Fruit fly (Drosophila melanogaster) whole organism, embryonic: ENCODE measurements around the gene Prx2.

Experiments
- Bdp1 ChIP-seq: fragments of 200-800 bp; sonication (Bioruptor generic); optimal IDR thresholded peaks from 3 replicates; lab custom pipeline; 2016; ENCODE audit warnings: missing biosample characterization, missing genetic modification characterization
- CG10431 ChIP-seq: fragments of 200-800 bp; sonication (Bioruptor generic); optimal IDR thresholded peaks from 3 replicates; lab custom pipeline; 2018; ENCODE audit warnings: missing biosample characterization, mild to moderate bottlenecking, missing genetic modification characterization
- CG10462 ChIP-seq: fragments of 200-800 bp; sonication (Bioruptor generic); optimal IDR thresholded peaks from 2 replicates; lab custom pipeline; 2016; ENCODE audit warnings: missing biosample characterization, missing genetic modification characterization
- CG11456 ChIP-seq: fragments of 200-800 bp; sonication (Bioruptor generic); IDR thresholded peaks from 3 replicates; pipeline ENCODE4 v1.3.6; 2022; ENCODE audit warnings: missing biosample characterization, missing genetic modification characterization
- CG11695 ChIP-seq: fragments of 200-800 bp; sonication (Bioruptor generic); IDR thresholded peaks from 3 replicates; pipeline ENCODE4 v1.3.6; 2022; ENCODE audit warnings: missing biosample characterization, missing genetic modification characterization
- CG1529 ChIP-seq: fragments of 200-800 bp; sonication (Bioruptor generic); optimal IDR thresholded peaks from 3 replicates; lab custom pipeline; 2018; ENCODE audit warnings: missing biosample characterization, missing genetic modification characterization
- CG16779 ChIP-seq: fragments of 200-800 bp; sonication (Bioruptor generic); IDR thresholded peaks from 2 replicates; pipeline ENCODE4 v1.3.6; 2022; ENCODE audit warnings: missing biosample characterization, missing genetic modification characterization
- CG17612 ChIP-seq: fragments of 200-800 bp; sonication (Bioruptor generic); IDR thresholded peaks from 2 replicates; pipeline ENCODE4 v1.3.6; 2022; ENCODE audit warnings: missing biosample characterization, missing genetic modification characterization
- CG17829 ChIP-seq: fragments of 200-800 bp; optimal IDR thresholded peaks from 2 replicates; lab custom pipeline; 2019; ENCODE audit warnings: missing biosample characterization, mild to moderate bottlenecking, missing genetic modification characterization, moderate library complexity
- CG1792 ChIP-seq: fragments of 200-800 bp; sonication (Bioruptor generic); optimal IDR thresholded peaks from 2 replicates; lab custom pipeline; 2016; ENCODE audit warnings: missing biosample characterization, missing genetic modification characterization
- CG18764 ChIP-seq: fragments of 200-800 bp; sonication (Bioruptor generic); optimal IDR thresholded peaks from 3 replicates; lab custom pipeline; 2016; ENCODE audit warnings: missing biosample characterization, missing genetic modification characterization
- CG2712 ChIP-seq: fragments of 200-800 bp; optimal IDR thresholded peaks from 3 replicates; lab custom pipeline; 2019; ENCODE audit warnings: missing biosample characterization, mild to moderate bottlenecking, missing genetic modification characterization, moderate library complexity
- CG3847 ChIP-seq: fragments of 200-800 bp; sonication (Bioruptor generic); IDR thresholded peaks from 2 replicates; pipeline ENCODE4 v1.3.6; 2022; ENCODE audit warnings: missing biosample characterization, missing genetic modification characterization
- CG4328 ChIP-seq: fragments of 200-800 bp; sonication (Bioruptor generic); optimal IDR thresholded peaks from 3 replicates; lab custom pipeline; 2017; ENCODE audit warnings: missing biosample characterization, missing genetic modification reagents, missing genetic modification characterization
- CG4854 ChIP-seq: fragments of 200-800 bp; sonication (Bioruptor generic); optimal IDR thresholded peaks from 2 replicates; lab custom pipeline; 2016; ENCODE audit warnings: missing biosample characterization, missing genetic modification characterization, inconsistent platforms
- CG6175 ChIP-seq: fragments of 200-800 bp; sonication (Bioruptor generic); IDR thresholded peaks from 3 replicates; pipeline ENCODE4 v1.3.6; 2022; ENCODE audit warnings: missing biosample characterization, missing genetic modification characterization
- CG7556 ChIP-seq: fragments of 200-800 bp; sonication (Bioruptor generic); optimal IDR thresholded peaks from 2 replicates; lab custom pipeline; 2017; ENCODE audit warnings: missing biosample characterization, mild to moderate bottlenecking, missing genetic modification characterization
- CG8281 ChIP-seq: fragments of 200-800 bp; sonication (Bioruptor generic); optimal IDR thresholded peaks from 2 replicates; lab custom pipeline; 2018; ENCODE audit warnings: missing biosample characterization, mild to moderate bottlenecking, missing genetic modification characterization, moderate library complexity
- CG8388 ChIP-seq: fragments of 200-800 bp; sonication (Bioruptor generic); optimal IDR thresholded peaks from 2 replicates; lab custom pipeline; 2019; ENCODE audit warnings: missing biosample characterization, mild to moderate bottlenecking, missing genetic modification characterization, moderate library complexity
- Dip2 ChIP-seq: fragments of 200-800 bp; sonication (Bioruptor generic); IDR thresholded peaks from 2 replicates; pipeline ENCODE4 v1.3.6; 2022; ENCODE audit warnings: missing biosample characterization, missing genetic modification characterization
- Eip74EF ChIP-seq, 2 experiments: fragments of 200-800 bp in 1 of 2; fragments of >200 bp in 1 of 2; sonication (Bioruptor generic) in 1 of 2; optimal IDR thresholded peaks; 2 replicates each; lab custom pipeline; 2017 to 2019; ENCODE audit warnings: missing biosample characterization in 2 of 2, missing genetic modification characterization in 2 of 2, mild to moderate bottlenecking in 1 of 2, moderate library complexity in 1 of 2
- Gsc ChIP-seq: fragments of 200-800 bp; sonication (Bioruptor generic); IDR thresholded peaks from 2 replicates; pipeline ENCODE4 v1.3.6; 2022; ENCODE audit warnings: missing biosample characterization, missing genetic modification characterization
- Hr39 ChIP-seq: fragments of >200 bp; optimal IDR thresholded peaks from 2 replicates; lab custom pipeline; 2017
- Hr78 ChIP-seq, 2 experiments: fragments of 200-800 bp in 1 of 2; fragments of >200 bp in 1 of 2; sonication (Bioruptor generic) in 1 of 2; optimal IDR thresholded peaks; 2 replicates each; lab custom pipeline; 2017 to 2019; ENCODE audit warnings: missing biosample characterization in 2 of 2, missing genetic modification characterization in 2 of 2, mild to moderate bottlenecking in 1 of 2, moderate library complexity in 1 of 2
- MBD-R2 ChIP-seq: fragments of 200-800 bp; sonication (Bioruptor generic); IDR thresholded peaks from 2 replicates; pipeline ENCODE4 v1.3.6; 2022; ENCODE audit warnings: missing biosample characterization, missing genetic modification characterization
- MESR4 ChIP-seq: fragments of 200-800 bp; sonication (Bioruptor generic); optimal IDR thresholded peaks from 2 replicates; lab custom pipeline; 2018; ENCODE audit warnings: missing biosample characterization, mild to moderate bottlenecking, missing genetic modification characterization, moderate library complexity
- Oli ChIP-seq: fragments of 200-800 bp; sonication (Bioruptor generic); optimal IDR thresholded peaks from 2 replicates; lab custom pipeline; 2018; ENCODE audit warnings: missing biosample characterization, mild to moderate bottlenecking, missing genetic modification characterization, moderate library complexity
- Rfx ChIP-seq: fragments of 200-800 bp; sonication (Bioruptor generic); IDR thresholded peaks from 2 replicates; pipeline ENCODE4 v1.3.6; 2022; ENCODE audit warnings: missing biosample characterization, missing genetic modification characterization
- Sin3A ChIP-seq: fragments of >200 bp; optimal IDR thresholded peaks from 2 replicates; lab custom pipeline; 2018
- Spps ChIP-seq: fragments of 200-800 bp; sonication (Bioruptor generic); optimal IDR thresholded peaks from 2 replicates; lab custom pipeline; 2018; ENCODE audit warnings: missing biosample characterization, mild to moderate bottlenecking, missing genetic modification characterization
- Sry-β ChIP-seq: fragments of 200-800 bp; sonication (Bioruptor generic); optimal IDR thresholded peaks from 2 replicates; lab custom pipeline; 2018; ENCODE audit warnings: missing biosample characterization, mild to moderate bottlenecking, missing genetic modification characterization, moderate library complexity
- Ssrp ChIP-seq: fragments of 200-800 bp; sonication (Bioruptor generic); optimal IDR thresholded peaks from 2 replicates; lab custom pipeline; 2018; ENCODE audit warnings: missing biosample characterization, mild to moderate bottlenecking, missing genetic modification characterization, moderate library complexity
- Tbp ChIP-seq: fragments of >200 bp; optimal IDR thresholded peaks from 2 replicates; lab custom pipeline; 2018; ENCODE audit warnings: missing biosample characterization, missing genetic modification characterization
- aop ChIP-seq: fragments of 200-800 bp; sonication (Bioruptor generic); IDR thresholded peaks from 2 replicates; pipeline ENCODE4 v1.3.6; 2022; ENCODE audit warnings: missing biosample characterization, missing genetic modification characterization
- ap ChIP-seq: fragments of 200-800 bp; sonication (Bioruptor generic); IDR thresholded peaks from 2 replicates; pipeline ENCODE4 v1.3.6; 2022; ENCODE audit warnings: missing biosample characterization, missing genetic modification characterization
- croc ChIP-seq: fragments of 200-800 bp; sonication (Bioruptor generic); conservative IDR thresholded peaks from 3 replicates; pipeline ENCODE4 v1.3.6; 2022; ENCODE audit warnings: missing biosample characterization, missing genetic modification characterization
- da ChIP-seq: fragments of 200-800 bp; sonication (Bioruptor generic); optimal IDR thresholded peaks from 2 replicates; lab custom pipeline; 2016; ENCODE audit warnings: missing biosample characterization, missing genetic modification characterization
- dpn ChIP-seq, 2 experiments: fragments of 200-800 bp; sonication (Bioruptor generic); optimal IDR thresholded peaks; 3 replicates each; lab custom pipeline; 2016; ENCODE audit warnings: missing biosample characterization in 2 of 2, missing genetic modification characterization in 2 of 2
- esg ChIP-seq: fragments of 200-800 bp; sonication (Bioruptor generic); conservative IDR thresholded peaks from 2 replicates; pipeline ENCODE4 v1.3.6; 2022; ENCODE audit warnings: missing biosample characterization, missing genetic modification characterization
- insv ChIP-seq, 2 experiments: fragments of 200-800 bp; sonication (Bioruptor generic); optimal IDR thresholded peaks; 3 replicates each; lab custom pipeline; 2016 to 2018; ENCODE audit warnings: missing biosample characterization in 2 of 2, missing genetic modification characterization in 2 of 2
- mam ChIP-seq: fragments of 200-800 bp; sonication (Bioruptor generic); optimal IDR thresholded peaks from 3 replicates; lab custom pipeline; 2016; ENCODE audit warnings: missing biosample characterization, missing genetic modification characterization
- org-1 ChIP-seq: fragments of 200-800 bp; sonication (Bioruptor generic); optimal IDR thresholded peaks from 2 replicates; lab custom pipeline; 2017; ENCODE audit warnings: missing biosample characterization, missing genetic modification characterization
- pb ChIP-seq: fragments of 200-800 bp; sonication (Bioruptor generic); optimal IDR thresholded peaks from 3 replicates; lab custom pipeline; 2016; ENCODE audit warnings: missing biosample characterization, missing genetic modification characterization
- psq ChIP-seq: fragments of 200-800 bp; sonication (Bioruptor generic); optimal IDR thresholded peaks from 2 replicates; lab custom pipeline; 2017; ENCODE audit warnings: missing biosample characterization, missing genetic modification characterization
- pzg ChIP-seq: fragments of 200-800 bp; sonication (Bioruptor generic); optimal IDR thresholded peaks from 3 replicates; lab custom pipeline; 2018; ENCODE audit warnings: missing biosample characterization, mild to moderate bottlenecking, missing genetic modification characterization, moderate library complexity
- row ChIP-seq: fragments of 200-800 bp; sonication (Bioruptor generic); IDR thresholded peaks from 3 replicates; pipeline ENCODE4 v1.3.6; 2022; ENCODE audit warnings: missing biosample characterization, missing genetic modification characterization
- salm ChIP-seq: fragments of 200-800 bp; sonication (Bioruptor generic); optimal IDR thresholded peaks from 2 replicates; lab custom pipeline; 2018; ENCODE audit warnings: missing biosample characterization, mild to moderate bottlenecking, missing genetic modification characterization
- so ChIP-seq: fragments of 200-800 bp; sonication (Bioruptor generic); IDR thresholded peaks from 3 replicates; pipeline ENCODE4 v1.3.6; 2022; ENCODE audit warnings: missing biosample characterization, missing genetic modification characterization
- tio ChIP-seq: fragments of 200-800 bp; sonication (Bioruptor generic); optimal IDR thresholded peaks from 2 replicates; lab custom pipeline; 2017; ENCODE audit warnings: missing biosample characterization, missing genetic modification characterization, inconsistent platforms
- tll ChIP-seq, 2 experiments: fragments of 200-800 bp in 1 of 2; fragments of >200 bp in 1 of 2; sonication (Bioruptor generic) in 1 of 2; optimal IDR thresholded peaks; 2 replicates each; lab custom pipeline; 2017 to 2019; ENCODE audit warnings: missing biosample characterization in 2 of 2, missing genetic modification characterization in 2 of 2, mild to moderate bottlenecking in 1 of 2, moderate library complexity in 1 of 2
- trem ChIP-seq: fragments of 200-800 bp; optimal IDR thresholded peaks from 3 replicates; lab custom pipeline; 2019; ENCODE audit warnings: missing biosample characterization, mild to moderate bottlenecking, missing genetic modification characterization, moderate library complexity
- trh ChIP-seq: fragments of 200-800 bp; sonication (Bioruptor generic); optimal IDR thresholded peaks from 2 replicates; lab custom pipeline; 2016; ENCODE audit warnings: missing biosample characterization, missing genetic modification characterization

Prx2 gene

dm6 chrX:13368149-13368548, 38.5 kb downstream of the Prx2 start, which contains the start of gene dmrt11E (continued):
- TF ChIP-seq insv (GFP tag; optimal IDR thresholded peaks at IDR 0.05; lab: Kevin White, UChicago) (no peak), pb (no peak), CG4328 (GFP tag; lab: Kevin White, UChicago) (no peak), dpn (GFP tag; optimal IDR thresholded peaks at IDR 0.05; lab: Kevin White, UChicago) (peak in 1 of 2 experiments; percentile 55), Spps (peak; percentile 61), CG4854 (GFP tag; lab: Kevin White, UChicago) (no peak), Hr39 (lab: Kevin White, UChicago) (no peak), tll (GFP tag; optimal IDR thresholded peaks at IDR 0.05; lab: Kevin White, UChicago) (no peak), CG18764 (GFP tag; lab: Kevin White, UChicago) (peak; percentile 20), Hr78 (GFP tag; optimal IDR thresholded peaks at IDR 0.05; lab: Kevin White, UChicago) (no peak), CG8281 (tag; lab: Kevin White, UChicago) (no peak), Sin3A (lab: Kevin White, UChicago) (no peak), tio (GFP tag; lab: Kevin White, UChicago) (peak; percentile 22), Dip2 (no peak), CG1529 (GFP tag; lab: Kevin White, UChicago) (peak; percentile 56), esg (peak; percentile 45), CG1792 (no peak), croc (GFP tag; lab: Robert Waterston, UW) (peak; percentile 72), psq (no peak), pzg (GFP tag; lab: Kevin White, UChicago) (no peak), CG16779 (GFP tag; lab: Robert Waterston, UW) (no peak), CG7556 (peak; percentile 36), CG11695 (GFP tag; lab: Robert Waterston, UW) (peak; percentile 54; the same call in 2 of the 3 replicates), CG6175 (GFP tag; lab: Robert Waterston, UW) (no peak), CG10431 (GFP tag; lab: Kevin White, UChicago) (peak; percentile 37), mam (no peak), Rfx (GFP tag; lab: Robert Waterston, UW) (no peak), MESR4 (GFP tag; lab: Kevin White, UChicago) (no peak), Bdp1 (GFP tag; lab: Kevin White, UChicago) (no peak), CG2712 (tag; lab: Kevin White, UChicago) (peak; percentile 86), CG17829 (peak; percentile 86), Eip74EF (GFP tag; optimal IDR thresholded peaks at IDR 0.05; lab: Kevin White, UChicago) (peak in 1 of 2 experiments; percentile 41), Tbp (GFP tag; lab: Kevin White, UChicago) (no peak), Gsc (no peak), Oli (tag; lab: Kevin White, UChicago) (peak; percentile 60), CG8388 (peak; percentile 71), da (GFP tag; lab: Kevin White, UChicago) (no peak), CG11456 (GFP tag; lab: Robert Waterston, UW) (no peak), CG10462 (GFP tag; lab: Kevin White, UChicago) (peak; percentile 33), org-1 (GFP tag; lab: Kevin White, UChicago) (no peak), salm (tag; lab: Kevin White, UChicago) (no peak), aop (no peak), MBD-R2 (GFP tag; lab: Robert Waterston, UW) (peak; percentile 18; the same call in 1 of the 2 replicates), trh (GFP tag; lab: Kevin White, UChicago) (no peak), ap (GFP tag; lab: Robert Waterston, UW) (0 out of 2 replicates have a peak, but pooled peaks have one; percentile 29), CG17612 (no peak; the same call in 1 of the 2 replicates), so (GFP tag; lab: Robert Waterston, UW) (no peak), CG3847 (GFP tag; lab: Robert Waterston, UW) (no peak; the same call in 1 of the 2 replicates), row (GFP tag; lab: Robert Waterston, UW) (peak; percentile 81), trem (tag; lab: Kevin White, UChicago) (peak; percentile 65), Sry-β (no peak), Ssrp (tag; lab: Kevin White, UChicago) (peak; percentile 70)
